Worm (Caenorhabditis elegans) whole organism, L4/young adult: ENCODE results near the gene C42D4.18.

Experiments
- W03F9.2 ChIP-seq: fragments of 150-350 bp; optimal IDR thresholded peaks from 2 replicates; lab custom pipeline; 2014; ENCODE audit warnings: missing biosample characterization, missing genetic modification characterization
- dao-5 ChIP-seq: sonication (generic microtip); optimal IDR thresholded peaks from 2 replicates; lab custom pipeline; 2016; ENCODE audit warnings: missing genotype, missing genetic modification characterization, moderate library complexity, missing compliant biosample characterization
- him-1 ChIP-seq: sonication (generic microtip); optimal IDR thresholded peaks from 2 replicates; lab custom pipeline; 2016; ENCODE audit warnings: missing genotype, missing genetic modification reagents, missing genetic modification characterization, missing compliant biosample characterization

DNA sequence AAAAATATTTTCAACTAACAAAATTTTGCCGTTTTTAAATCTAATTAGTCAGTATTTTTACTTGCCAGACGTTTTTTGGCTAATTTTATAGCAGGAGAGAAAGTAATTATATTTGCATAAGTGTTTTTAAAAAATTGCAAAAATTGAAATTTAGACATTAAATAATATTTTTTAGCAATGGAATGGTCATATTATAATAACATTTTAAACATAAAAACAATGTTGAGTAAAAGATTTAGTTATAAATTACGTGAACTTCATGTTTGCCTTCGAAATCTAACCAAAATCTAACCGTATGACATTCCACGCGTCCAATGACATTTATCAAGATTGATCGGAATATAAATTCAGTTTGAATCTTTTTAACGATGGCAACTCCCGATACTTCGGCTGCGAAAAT lies 12.2 kb upstream of the C42D4.18 start, which contains the start of gene C34D4.2:
- no peak for TF ChIP-seq dao-5 (tag; lab: Kevin White, UChicago)
- no peak for TF ChIP-seq him-1 (tag; lab: Kevin White, UChicago)
- TF ChIP-seq W03F9.2 (tag; lab: Kevin White, UChicago) = no peak
